Fruit fly (Drosophila melanogaster) whole organism, prepupa: ENCODE data around the gene Patsas.

Source experiments
- Blimp-1 ChIP-seq: fragments of 200-800 bp; sonication (Bioruptor generic); optimal IDR thresholded peaks from 3 replicates; lab custom pipeline; 2017; ENCODE audit warnings: missing biosample characterization, missing genetic modification characterization, mild to moderate bottlenecking, moderate library complexity, missing genetic modification reagents
- CG10631 ChIP-seq: fragments of 200-800 bp; sonication (Bioruptor generic); optimal IDR thresholded peaks from 2 replicates; lab custom pipeline; 2016; ENCODE audit warnings: missing biosample characterization, missing genetic modification characterization
- CG11294 ChIP-seq: fragments of 200-800 bp; sonication (Bioruptor generic); IDR thresholded peaks from 2 replicates; pipeline ENCODE4 v1.3.6; 2022; ENCODE audit warnings: missing biosample characterization, missing genetic modification characterization
- CG11762 ChIP-seq: fragments of 200-800 bp; sonication (Bioruptor generic); optimal IDR thresholded peaks from 3 replicates; lab custom pipeline; 2016; ENCODE audit warnings: missing biosample characterization, missing genetic modification characterization; ENCODE audit not compliant: insufficient read depth
- CG16779 ChIP-seq: fragments of 200-800 bp; sonication (Bioruptor generic); optimal IDR thresholded peaks from 3 replicates; lab custom pipeline; 2017; ENCODE audit warnings: missing biosample characterization, mild to moderate bottlenecking, missing genetic modification characterization
- CG31627 ChIP-seq: fragments of 200-800 bp; sonication (Bioruptor generic); optimal IDR thresholded peaks from 3 replicates; lab custom pipeline; 2016; ENCODE audit warnings: missing biosample characterization, missing genetic modification characterization
- CG32006 ChIP-seq: fragments of 200-800 bp; sonication (Bioruptor generic); optimal IDR thresholded peaks from 3 replicates; lab custom pipeline; 2017; ENCODE audit warnings: missing biosample characterization, mild to moderate bottlenecking, missing genetic modification characterization
- CG34406 ChIP-seq: fragments of 200-800 bp; sonication (Bioruptor generic); optimal IDR thresholded peaks from 3 replicates; lab custom pipeline; 2016; ENCODE audit warnings: missing biosample characterization, missing genetic modification characterization
- CG3919 ChIP-seq: fragments of 200-800 bp; sonication (Bioruptor generic); optimal IDR thresholded peaks from 3 replicates; lab custom pipeline; 2016; ENCODE audit warnings: missing biosample characterization, missing genetic modification characterization
- CG6163 ChIP-seq: fragments of 200-800 bp; sonication (Bioruptor generic); IDR thresholded peaks from 3 replicates; pipeline ENCODE4 v1.3.6; 2022; ENCODE audit warnings: missing biosample characterization, missing genetic modification characterization
- CG6792 ChIP-seq: fragments of 200-800 bp; sonication (Bioruptor generic); optimal IDR thresholded peaks from 3 replicates; lab custom pipeline; 2016; ENCODE audit warnings: missing biosample characterization, missing genetic modification characterization
- CG6854 ChIP-seq: fragments of 200-800 bp; sonication (Bioruptor generic); optimal IDR thresholded peaks from 2 replicates; lab custom pipeline; 2017; ENCODE audit warnings: missing biosample characterization, mild to moderate bottlenecking, missing genetic modification characterization
- CG8319 ChIP-seq: fragments of 200-800 bp; sonication (Bioruptor generic); optimal IDR thresholded peaks from 3 replicates; lab custom pipeline; 2016; ENCODE audit warnings: missing biosample characterization, missing genetic modification characterization
- CG8632 ChIP-seq: fragments of 200-800 bp; sonication (Bioruptor generic); optimal IDR thresholded peaks from 3 replicates; lab custom pipeline; 2016; ENCODE audit warnings: missing biosample characterization, missing genetic modification characterization
- CG9139 ChIP-seq: fragments of 200-800 bp; sonication (Bioruptor generic); optimal IDR thresholded peaks from 3 replicates; lab custom pipeline; 2017; ENCODE audit warnings: missing biosample characterization, mild to moderate bottlenecking, missing genetic modification characterization
- Eip75B ChIP-seq: fragments of 200-800 bp; sonication (Bioruptor generic); optimal IDR thresholded peaks from 3 replicates; lab custom pipeline; 2016; ENCODE audit warnings: missing biosample characterization, missing genetic modification characterization
- Eip78C ChIP-seq: fragments of 200-800 bp; sonication (Bioruptor generic); peaks from one replicate; lab custom pipeline; 2016; ENCODE audit warnings: missing biosample characterization, missing genetic modification characterization
- Hr38 ChIP-seq: sonication (Bioruptor generic); optimal IDR thresholded peaks from 2 replicates; lab custom pipeline; 2016; ENCODE audit warnings: missing biosample characterization, missing genetic modification characterization
- Hr4 ChIP-seq: fragments of 200-800 bp; sonication (Bioruptor generic); optimal IDR thresholded peaks from 3 replicates; lab custom pipeline; 2016; ENCODE audit warnings: missing biosample characterization, missing genetic modification characterization
- Lpt ChIP-seq: fragments of 200-800 bp; sonication (Bioruptor generic); optimal IDR thresholded peaks from 3 replicates; lab custom pipeline; 2016; ENCODE audit warnings: missing biosample characterization, missing genetic modification characterization
- Met ChIP-seq: fragments of 200-800 bp; sonication (Bioruptor generic); optimal IDR thresholded peaks from 3 replicates; lab custom pipeline; 2016; ENCODE audit warnings: missing biosample characterization, missing genetic modification characterization
- OdsH ChIP-seq: fragments of 200-800 bp; sonication (Bioruptor generic); optimal IDR thresholded peaks from 3 replicates; lab custom pipeline; 2016; ENCODE audit warnings: missing biosample characterization, missing genetic modification characterization
- Smox ChIP-seq: fragments of 200-800 bp; sonication (Bioruptor generic); optimal IDR thresholded peaks from 3 replicates; lab custom pipeline; 2016; ENCODE audit warnings: missing biosample characterization, missing genetic modification characterization
- Sox15 ChIP-seq: fragments of 200-800 bp; sonication (Bioruptor generic); optimal IDR thresholded peaks from 3 replicates; lab custom pipeline; 2016; ENCODE audit warnings: missing biosample characterization, missing genetic modification characterization
- achi ChIP-seq: fragments of 200-800 bp; sonication (Bioruptor generic); optimal IDR thresholded peaks from 3 replicates; lab custom pipeline; 2016; ENCODE audit warnings: missing biosample characterization, missing genetic modification characterization
- acj6 ChIP-seq: fragments of 200-800 bp; sonication (Bioruptor generic); optimal IDR thresholded peaks from 3 replicates; lab custom pipeline; 2016; ENCODE audit warnings: missing biosample characterization, missing genetic modification characterization
- dsx ChIP-seq: fragments of 200-800 bp; optimal IDR thresholded peaks from 3 replicates; lab custom pipeline; 2019; ENCODE audit warnings: missing biosample characterization, mild to moderate bottlenecking, missing genetic modification characterization, moderate library complexity; ENCODE audit not compliant: poor library complexity, severe bottlenecking
- eg ChIP-seq: fragments of 200-800 bp; sonication (Bioruptor generic); IDR thresholded peaks from 3 replicates; pipeline ENCODE4 v1.3.6; 2022; ENCODE audit warnings: missing biosample characterization, missing genetic modification characterization
- esn ChIP-seq: fragments of 200-800 bp; sonication (Bioruptor generic); optimal IDR thresholded peaks from 2 replicates; lab custom pipeline; 2016; ENCODE audit warnings: missing biosample characterization, mild to moderate bottlenecking, missing genetic modification characterization, moderate library complexity
- fd85E ChIP-seq: fragments of 200-800 bp; sonication (Bioruptor generic); optimal IDR thresholded peaks from 3 replicates; lab custom pipeline; 2016; ENCODE audit warnings: missing biosample characterization, missing genetic modification characterization
- fkh ChIP-seq: fragments of 200-800 bp; sonication (Bioruptor generic); optimal IDR thresholded peaks from 3 replicates; lab custom pipeline; 2017; ENCODE audit warnings: missing biosample characterization, mild to moderate bottlenecking, missing genetic modification characterization, moderate library complexity
- net ChIP-seq: fragments of 200-800 bp; sonication (Bioruptor generic); optimal IDR thresholded peaks from 3 replicates; lab custom pipeline; 2016; ENCODE audit warnings: missing biosample characterization, missing genetic modification characterization
- pdm3 ChIP-seq: fragments of 200-800 bp; sonication (Bioruptor generic); optimal IDR thresholded peaks from 3 replicates; lab custom pipeline; 2016; ENCODE audit warnings: missing biosample characterization, missing genetic modification characterization
- salr ChIP-seq, 2 experiments: fragments of 200-800 bp; sonication (Bioruptor generic); optimal IDR thresholded peaks; 3 replicates each; lab custom pipeline; 2016 to 2018; ENCODE audit warnings: missing biosample characterization in 2 of 2, missing genetic modification characterization in 2 of 2, mild to moderate bottlenecking in 1 of 2
- spab ChIP-seq: fragments of 200-800 bp; sonication (Bioruptor generic); optimal IDR thresholded peaks from 2 replicates; lab custom pipeline; 2017; ENCODE audit warnings: missing biosample characterization, mild to moderate bottlenecking, missing genetic modification characterization, missing genetic modification reagents
- ss ChIP-seq, 2 experiments: fragments of 200-800 bp; sonication (Bioruptor generic); optimal IDR thresholded peaks; 2 replicates in 1 of 2; 3 replicates in 1 of 2; lab custom pipeline; 2017 to 2018; ENCODE audit warnings: mild to moderate bottlenecking in 2 of 2, missing biosample characterization in 2 of 2, missing genetic modification characterization in 2 of 2, moderate library complexity in 1 of 2
- svp ChIP-seq: fragments of 200-800 bp; sonication (Bioruptor generic); peaks from one replicate; lab custom pipeline; 2016; ENCODE audit warnings: missing biosample characterization, missing genetic modification characterization
- vri ChIP-seq: fragments of 200-800 bp; sonication (Bioruptor generic); optimal IDR thresholded peaks from 3 replicates; lab custom pipeline; 2016; ENCODE audit warnings: missing biosample characterization, mild to moderate bottlenecking, missing genetic modification characterization

The Patsas gene

dm6 chr2L:12103231-12104210, at the start of gene Patsas, which contains the start of gene ThrRS (continued):
- no peak for TF ChIP-seq CG6854 (GFP tag; lab: Kevin White, UChicago)
- peak; percentile 77; the same call in 1 of the 3 replicates for TF ChIP-seq CG6163
- TF ChIP-seq esn, result peak; percentile 81
- TF ChIP-seq Lpt (GFP tag; lab: Kevin White, UChicago), result peak; percentile 80
- TF ChIP-seq eg, result peak; percentile 91
- no peak for TF ChIP-seq CG8632 (GFP tag; lab: Kevin White, UChicago)
- peak; percentile 85 for TF ChIP-seq acj6
- TF ChIP-seq Hr38 (GFP tag; lab: Kevin White, UChicago), result no peak
- no peak for TF ChIP-seq svp
- no peak for TF ChIP-seq Eip75B (GFP tag; lab: Kevin White, UChicago)
- no peak for TF ChIP-seq Blimp-1
- TF ChIP-seq, all 60 proteins: peak for 36

- no peak for TF ChIP-seq Smox (GFP tag; lab: Kevin White, UChicago)
- TF ChIP-seq spab (GFP tag; lab: Kevin White, UChicago), result no peak
- no peak for TF ChIP-seq salr (GFP tag; optimal IDR thresholded peaks at IDR 0.05; lab: Kevin White, UChicago)
- TF ChIP-seq pdm3 (GFP tag; lab: Kevin White, UChicago), result no peak
- TF ChIP-seq Sox15, result no peak
- no peak for TF ChIP-seq fd85E (GFP tag; lab: Kevin White, UChicago)
- TF ChIP-seq ss (GFP tag; optimal IDR thresholded peaks at IDR 0.05; lab: Kevin White, UChicago), result no peak
- no peak for TF ChIP-seq Hr4 (GFP tag; lab: Kevin White, UChicago)
- TF ChIP-seq CG11294 (GFP tag; lab: Robert Waterston, UW), result no peak
- no peak for TF ChIP-seq Blimp-1
These were observed 39.4 kb upstream of the Patsas start, which contains the start of gene CG31760 for dm6 chr2L:12142439-12142838. Gene CG31760 (plus strand): TSS chr2L:12142780.

DNA sequence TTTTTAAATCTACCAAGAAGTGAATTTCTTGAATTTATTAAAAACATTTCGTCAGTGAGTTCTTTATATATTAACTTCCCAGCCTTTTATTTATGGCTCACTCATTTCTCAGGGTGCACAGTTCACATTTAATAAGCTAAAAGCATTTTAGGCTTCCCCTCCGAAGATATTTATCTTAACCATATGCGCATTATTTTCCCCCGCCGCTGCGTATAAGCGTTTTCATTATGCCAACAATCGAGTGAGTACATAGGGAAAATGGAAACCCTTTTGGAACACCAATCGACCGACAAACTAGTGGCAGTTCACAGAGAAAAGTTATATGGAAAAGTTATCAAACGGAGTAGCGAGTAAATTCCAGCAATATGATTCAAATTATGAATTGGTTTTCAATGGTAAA, 34.6 kb upstream of the Patsas start, which contains the start of gene Gr33a:
Gene Gr33a (plus strand): TSS at position 301 of the 400 bp plus-strand sequence.
- TF ChIP-seq fkh (GFP tag; lab: Kevin White, UChicago) (no peak), svp (no peak), CG16779 (tag; lab: Kevin White, UChicago) (no peak), vri (GFP tag; lab: Kevin White, UChicago) (no peak), Eip75B (GFP tag; lab: Kevin White, UChicago) (no peak)

- TF ChIP-seq CG34406 (GFP tag; lab: Kevin White, UChicago) (no peak), CG10631 (GFP tag; lab: Kevin White, UChicago) (no peak), Hr4 (GFP tag; lab: Kevin White, UChicago) (no peak), CG31627 (GFP tag; lab: Kevin White, UChicago) (no peak), Smox (GFP tag; lab: Kevin White, UChicago) (no peak), net (GFP tag; lab: Kevin White, UChicago) (no peak), CG8632 (GFP tag; lab: Kevin White, UChicago) (no peak), CG6792 (GFP tag; lab: Kevin White, UChicago) (no peak)
These were observed 31.0 kb upstream of the Patsas start for dm6 chr2L:12134125-12134378.

- TF ChIP-seq CG11762 (GFP tag; lab: Kevin White, UChicago) (no peak), dsx (GFP tag; lab: Kevin White, UChicago) (no peak), CG32006 (GFP tag; lab: Kevin White, UChicago) (peak; percentile 52), Hr4 (GFP tag; lab: Kevin White, UChicago) (peak; percentile 35), Eip78C (GFP tag; lab: Kevin White, UChicago) (peak; percentile 63), spab (GFP tag; lab: Kevin White, UChicago) (no peak), CG8319 (GFP tag; lab: Kevin White, UChicago) (no peak), OdsH (peak; percentile 8), CG10631 (GFP tag; lab: Kevin White, UChicago) (peak; percentile 0), CG9139 (GFP tag; lab: Kevin White, UChicago) (no peak), achi (peak; percentile 37), CG3919 (GFP tag; lab: Kevin White, UChicago) (peak; percentile 15), pdm3 (GFP tag; lab: Kevin White, UChicago) (peak; percentile 2), CG8632 (GFP tag; lab: Kevin White, UChicago) (no peak), acj6 (peak; percentile 6), Met (GFP tag; lab: Kevin White, UChicago) (no peak), CG11294 (GFP tag; lab: Robert Waterston, UW) (no peak), CG34406 (GFP tag; lab: Kevin White, UChicago) (no peak)
These were observed 30.4 kb upstream of the Patsas start, which contains the start of gene rho-6 for dm6 chr2L:12133275-12134124. Gene rho-6 (minus strand): TSS chr2L:12133411.
